Fruit fly (Drosophila melanogaster) whole organism, pupa: ENCODE data around the gene Trf2.

Experiments
- CG12605 ChIP-seq: fragments of 200-800 bp; sonication (Bioruptor generic); IDR thresholded peaks from 2 replicates; pipeline ENCODE4 v1.3.6; 2022; ENCODE audit warnings: missing biosample characterization, missing genetic modification characterization
- Ets98B ChIP-seq: fragments of 200-800 bp; sonication (Bioruptor generic); IDR thresholded peaks from 2 replicates; pipeline ENCODE4 v1.3.6; 2022; ENCODE audit warnings: missing biosample characterization, missing genetic modification characterization
- fd96Ca ChIP-seq: fragments of 200-800 bp; sonication (Bioruptor generic); IDR thresholded peaks from 3 replicates; pipeline ENCODE4 v1.3.6; 2022; ENCODE audit warnings: missing biosample characterization, missing genetic modification characterization

- TF ChIP-seq Ets98B (GFP tag; lab: Robert Waterston, UW) (no peak), CG12605 (GFP tag; lab: Robert Waterston, UW) (no peak), fd96Ca (GFP tag; lab: Robert Waterston, UW) (no peak)
Observed at dm6 chrX:8413513-8414113, 4.5 kb downstream of the Trf2 start.
